Fruit fly (Drosophila melanogaster) Kc167 (cell line): ENCODE data around the gene ppk8.

Experiments
- Myc ChIP-seq: fragments of >200 bp; optimal IDR thresholded peaks from 2 replicates; lab custom pipeline; 2017; ENCODE audit warnings: missing external identifiers
- Sin3A ChIP-seq: fragments of >200 bp; optimal IDR thresholded peaks from 2 replicates; lab custom pipeline; 2018; ENCODE audit warnings: missing external identifiers
- h ChIP-seq: fragments of >200 bp; optimal IDR thresholded peaks from 3 replicates; lab custom pipeline; 2018; ENCODE audit warnings: missing external identifiers
- insv ChIP-seq: fragments of >200 bp; optimal IDR thresholded peaks from 3 replicates; lab custom pipeline; 2018; ENCODE audit warnings: missing external identifiers
- psq ChIP-seq: fragments of >200 bp; optimal IDR thresholded peaks from 2 replicates; lab custom pipeline; 2017; ENCODE audit warnings: missing external identifiers
- ttk ChIP-seq: sonication (Bioruptor generic); optimal IDR thresholded peaks from 2 replicates; lab custom pipeline; 2017; ENCODE audit warnings: missing external identifiers

The ppk8 gene

dm6 chrX:3574306-3574705 lies 16.7 kb downstream of the ppk8 start, which contains the start of gene AstA-R1:
Gene AstA-R1 (plus strand): TSS chrX:3574536.
- no peak for TF ChIP-seq insv (lab: Kevin White, UChicago)
- no peak for TF ChIP-seq h (lab: Kevin White, UChicago)
- no peak for TF ChIP-seq ttk (lab: Kevin White, UChicago)
- TF ChIP-seq Myc (lab: Kevin White, UChicago), result no peak
- no peak for TF ChIP-seq psq
- TF ChIP-seq Sin3A (lab: Kevin White, UChicago), result no peak

- TF ChIP-seq insv (lab: Kevin White, UChicago), result no peak
- TF ChIP-seq Myc (lab: Kevin White, UChicago), result no peak
- TF ChIP-seq h (lab: Kevin White, UChicago), result no peak
- no peak for TF ChIP-seq ttk (lab: Kevin White, UChicago)
- no peak for TF ChIP-seq Sin3A (lab: Kevin White, UChicago)
- no peak for TF ChIP-seq psq
Observed at dm6 chrX:3581244-3581643, 23.6 kb downstream of the ppk8 start.

- TF ChIP-seq h (lab: Kevin White, UChicago) (no peak), insv (lab: Kevin White, UChicago) (no peak), ttk (lab: Kevin White, UChicago) (no peak), Myc (lab: Kevin White, UChicago) (no peak), psq (no peak), Sin3A (lab: Kevin White, UChicago) (no peak)
Observed at dm6 chrX:3586278-3586677, 28.7 kb downstream of the ppk8 start.

- TF ChIP-seq insv (lab: Kevin White, UChicago) (no peak), ttk (lab: Kevin White, UChicago) (no peak), psq (no peak), Myc (lab: Kevin White, UChicago) (no peak), h (lab: Kevin White, UChicago) (no peak)
Observed at dm6 chrX:3594245-3594644, 36.6 kb downstream of the ppk8 start.
